Fruit fly (Drosophila melanogaster) whole organism, larva: ENCODE data around the gene Tsen54.

Experiments used
- noc ChIP-seq: fragments of 200-800 bp; sonication (Bioruptor generic); optimal IDR thresholded peaks from 3 replicates; lab custom pipeline; 2019; ENCODE audit warnings: missing biosample characterization, mild to moderate bottlenecking, missing genetic modification characterization, moderate library complexity

Gene Tsen54

DNA sequence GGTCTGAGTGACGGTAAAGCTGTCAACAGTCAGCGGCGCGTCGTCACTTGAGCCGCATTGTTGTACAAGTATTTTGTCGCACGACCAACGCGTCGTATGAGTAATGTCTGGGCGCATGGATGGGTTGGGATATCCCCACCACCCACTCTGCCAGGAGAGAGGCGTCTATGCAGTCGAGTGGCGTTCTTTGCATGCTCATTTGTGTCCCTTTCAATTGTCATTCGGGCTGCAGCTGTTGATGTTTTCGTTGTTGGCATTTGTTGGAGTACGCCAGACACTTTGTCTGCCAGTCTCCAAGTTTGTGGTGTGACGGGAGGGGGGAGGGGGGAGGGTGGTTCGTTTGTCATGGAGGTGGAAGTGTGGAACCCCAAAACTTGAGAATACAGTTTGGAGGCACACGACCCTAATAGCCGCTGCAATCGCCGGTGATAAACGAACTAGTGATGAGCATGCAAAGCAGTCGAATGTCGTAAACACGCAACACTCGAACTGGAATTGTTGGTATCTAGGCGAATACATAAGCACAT, 43.6 kb downstream of the Tsen54 start:
- TF ChIP-seq noc (tag; lab: Kevin White, UChicago), result no peak
